Fruit fly (Drosophila melanogaster) whole organism, prepupa: ENCODE results near the gene Cul5.

ENCODE experiments used
- Blimp-1 ChIP-seq: fragments of 200-800 bp; sonication (Bioruptor generic); optimal IDR thresholded peaks from 3 replicates; lab custom pipeline; 2017; ENCODE audit warnings: missing biosample characterization, missing genetic modification characterization, mild to moderate bottlenecking, moderate library complexity, missing genetic modification reagents
- CG11294 ChIP-seq: fragments of 200-800 bp; sonication (Bioruptor generic); IDR thresholded peaks from 2 replicates; pipeline ENCODE4 v1.3.6; 2022; ENCODE audit warnings: missing biosample characterization, missing genetic modification characterization
- CG11762 ChIP-seq: fragments of 200-800 bp; sonication (Bioruptor generic); optimal IDR thresholded peaks from 3 replicates; lab custom pipeline; 2016; ENCODE audit warnings: missing biosample characterization, missing genetic modification characterization; ENCODE audit not compliant: insufficient read depth
- CG11902 ChIP-seq: fragments of 200-800 bp; sonication (Bioruptor generic); optimal IDR thresholded peaks from 3 replicates; lab custom pipeline; 2016; ENCODE audit warnings: missing biosample characterization, missing genetic modification characterization
- CG15336 ChIP-seq: fragments of 200-800 bp; sonication (Bioruptor generic); IDR thresholded peaks from 2 replicates; pipeline ENCODE4 v1.3.6; 2022; ENCODE audit warnings: missing biosample characterization, missing genetic modification characterization
- CG3032 ChIP-seq: fragments of 200-800 bp; optimal IDR thresholded peaks from 2 replicates; lab custom pipeline; 2019; ENCODE audit warnings: missing biosample characterization, mild to moderate bottlenecking, missing genetic modification characterization, moderate library complexity
- CG32006 ChIP-seq: fragments of 200-800 bp; sonication (Bioruptor generic); optimal IDR thresholded peaks from 3 replicates; lab custom pipeline; 2017; ENCODE audit warnings: missing biosample characterization, mild to moderate bottlenecking, missing genetic modification characterization
- CG34406 ChIP-seq: fragments of 200-800 bp; sonication (Bioruptor generic); optimal IDR thresholded peaks from 3 replicates; lab custom pipeline; 2016; ENCODE audit warnings: missing biosample characterization, missing genetic modification characterization
- CG4318 ChIP-seq: fragments of 200-800 bp; sonication (Bioruptor generic); optimal IDR thresholded peaks from 3 replicates; lab custom pipeline; 2017; ENCODE audit warnings: missing biosample characterization, mild to moderate bottlenecking, missing genetic modification characterization
- CG6163 ChIP-seq: fragments of 200-800 bp; sonication (Bioruptor generic); IDR thresholded peaks from 3 replicates; pipeline ENCODE4 v1.3.6; 2022; ENCODE audit warnings: missing biosample characterization, missing genetic modification characterization
- CG6792 ChIP-seq: fragments of 200-800 bp; sonication (Bioruptor generic); optimal IDR thresholded peaks from 3 replicates; lab custom pipeline; 2016; ENCODE audit warnings: missing biosample characterization, missing genetic modification characterization
- CG6808 ChIP-seq: fragments of 200-800 bp; sonication (Bioruptor generic); optimal IDR thresholded peaks from 3 replicates; lab custom pipeline; 2017; ENCODE audit warnings: missing biosample characterization, missing genetic modification characterization, mild to moderate bottlenecking, moderate library complexity, missing genetic modification reagents
- CG6854 ChIP-seq: fragments of 200-800 bp; sonication (Bioruptor generic); optimal IDR thresholded peaks from 2 replicates; lab custom pipeline; 2017; ENCODE audit warnings: missing biosample characterization, mild to moderate bottlenecking, missing genetic modification characterization
- CG7368 ChIP-seq: fragments of 200-800 bp; sonication (Bioruptor generic); optimal IDR thresholded peaks from 3 replicates; lab custom pipeline; 2016; ENCODE audit warnings: missing biosample characterization, missing genetic modification characterization
- CG8119 ChIP-seq: fragments of 200-800 bp; sonication (Bioruptor generic); IDR thresholded peaks from 3 replicates; pipeline ENCODE4 v1.3.6; 2022; ENCODE audit warnings: missing biosample characterization, missing genetic modification characterization
- CG8319 ChIP-seq: fragments of 200-800 bp; sonication (Bioruptor generic); optimal IDR thresholded peaks from 3 replicates; lab custom pipeline; 2016; ENCODE audit warnings: missing biosample characterization, missing genetic modification characterization
- Ets21C ChIP-seq: fragments of 200-800 bp; sonication (Bioruptor generic); optimal IDR thresholded peaks from 3 replicates; lab custom pipeline; 2016; ENCODE audit warnings: missing biosample characterization, missing genetic modification characterization
- Ets96B ChIP-seq: fragments of 200-800 bp; optimal IDR thresholded peaks from 2 replicates; lab custom pipeline; 2019; ENCODE audit warnings: missing biosample characterization, mild to moderate bottlenecking, missing genetic modification characterization, moderate library complexity
- Gug ChIP-seq: fragments of 200-800 bp; sonication (Bioruptor generic); IDR thresholded peaks from 2 replicates; pipeline ENCODE4 v1.3.6; 2022; ENCODE audit warnings: missing biosample characterization, missing genetic modification characterization
- Hr39 ChIP-seq: fragments of 200-800 bp; sonication (Bioruptor generic); optimal IDR thresholded peaks from 2 replicates; lab custom pipeline; 2016; ENCODE audit warnings: missing biosample characterization, missing genetic modification characterization
- Sox102F ChIP-seq: fragments of 200-800 bp; sonication (Bioruptor generic); optimal IDR thresholded peaks from 2 replicates; lab custom pipeline; 2016; ENCODE audit warnings: missing biosample characterization, mild to moderate bottlenecking, missing genetic modification characterization
- achi ChIP-seq: fragments of 200-800 bp; sonication (Bioruptor generic); optimal IDR thresholded peaks from 3 replicates; lab custom pipeline; 2016; ENCODE audit warnings: missing biosample characterization, missing genetic modification characterization
- acj6 ChIP-seq: fragments of 200-800 bp; sonication (Bioruptor generic); optimal IDR thresholded peaks from 3 replicates; lab custom pipeline; 2016; ENCODE audit warnings: missing biosample characterization, missing genetic modification characterization
- dac ChIP-seq: fragments of 200-800 bp; sonication (Bioruptor generic); optimal IDR thresholded peaks from 2 replicates; lab custom pipeline; 2017; ENCODE audit warnings: missing biosample characterization, mild to moderate bottlenecking, missing genetic modification characterization
- eg ChIP-seq: fragments of 200-800 bp; sonication (Bioruptor generic); IDR thresholded peaks from 3 replicates; pipeline ENCODE4 v1.3.6; 2022; ENCODE audit warnings: missing biosample characterization, missing genetic modification characterization
- esn ChIP-seq: fragments of 200-800 bp; sonication (Bioruptor generic); optimal IDR thresholded peaks from 2 replicates; lab custom pipeline; 2016; ENCODE audit warnings: missing biosample characterization, mild to moderate bottlenecking, missing genetic modification characterization, moderate library complexity
- fd59A ChIP-seq: fragments of 200-800 bp; sonication (Bioruptor generic); optimal IDR thresholded peaks from 2 replicates; lab custom pipeline; 2017; ENCODE audit warnings: missing biosample characterization, mild to moderate bottlenecking, missing genetic modification characterization, missing genetic modification reagents
- fd85E ChIP-seq: fragments of 200-800 bp; sonication (Bioruptor generic); optimal IDR thresholded peaks from 3 replicates; lab custom pipeline; 2016; ENCODE audit warnings: missing biosample characterization, missing genetic modification characterization
- fkh ChIP-seq: fragments of 200-800 bp; sonication (Bioruptor generic); optimal IDR thresholded peaks from 3 replicates; lab custom pipeline; 2017; ENCODE audit warnings: missing biosample characterization, mild to moderate bottlenecking, missing genetic modification characterization, moderate library complexity
- lz ChIP-seq: fragments of 200-800 bp; sonication (Bioruptor generic); optimal IDR thresholded peaks from 3 replicates; lab custom pipeline; 2016; ENCODE audit warnings: missing biosample characterization, missing genetic modification characterization
- net ChIP-seq: fragments of 200-800 bp; sonication (Bioruptor generic); optimal IDR thresholded peaks from 3 replicates; lab custom pipeline; 2016; ENCODE audit warnings: missing biosample characterization, missing genetic modification characterization
- salr ChIP-seq, 2 experiments: fragments of 200-800 bp; sonication (Bioruptor generic); optimal IDR thresholded peaks; 3 replicates each; lab custom pipeline; 2016 to 2018; ENCODE audit warnings: missing biosample characterization in 2 of 2, missing genetic modification characterization in 2 of 2, mild to moderate bottlenecking in 1 of 2
- ss ChIP-seq, 2 experiments: fragments of 200-800 bp; sonication (Bioruptor generic); optimal IDR thresholded peaks; 2 replicates in 1 of 2; 3 replicates in 1 of 2; lab custom pipeline; 2017 to 2018; ENCODE audit warnings: mild to moderate bottlenecking in 2 of 2, missing biosample characterization in 2 of 2, missing genetic modification characterization in 2 of 2, moderate library complexity in 1 of 2

The Cul5 gene

DNA sequence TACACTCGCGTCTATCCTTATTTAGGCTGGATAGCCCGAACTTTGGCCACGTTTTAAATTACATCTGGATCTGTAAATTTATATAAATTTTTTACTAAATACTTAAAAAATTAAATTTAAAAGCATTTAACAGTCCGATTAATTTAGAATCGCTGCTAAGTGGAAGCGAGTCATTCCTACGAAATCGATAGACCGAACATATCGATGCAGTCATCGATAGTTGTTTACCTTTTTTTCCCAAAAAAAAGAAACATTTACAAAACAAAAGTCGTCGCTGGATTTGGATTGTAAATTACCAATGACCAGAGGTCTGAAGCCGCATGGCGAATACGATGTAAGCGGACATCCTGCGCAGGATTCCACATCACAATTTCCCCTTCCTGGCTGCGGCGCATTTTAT, 7.1 kb downstream of the Cul5 start, which contains the start of gene Sirt7 (continued):
- no peak for TF ChIP-seq salr (GFP tag; optimal IDR thresholded peaks at IDR 0.05; lab: Kevin White, UChicago)
- TF ChIP-seq ss (GFP tag; optimal IDR thresholded peaks at IDR 0.05; lab: Kevin White, UChicago): peak in 1 of 2 experiments; percentile 76
- no peak for TF ChIP-seq CG11294 (GFP tag; lab: Robert Waterston, UW)
- no peak for TF ChIP-seq CG32006
- TF ChIP-seq CG34406: no peak
- TF ChIP-seq fd85E (GFP tag; lab: Kevin White, UChicago): no peak
- TF ChIP-seq CG6792 (GFP tag; lab: Kevin White, UChicago): no peak
- TF ChIP-seq CG6854 (GFP tag; lab: Kevin White, UChicago): peak; percentile 41
- TF ChIP-seq net (GFP tag; lab: Kevin White, UChicago): peak; percentile 66
- peak; percentile 72 for TF ChIP-seq dac (GFP tag; lab: Kevin White, UChicago)
- no peak for TF ChIP-seq CG4318 (GFP tag; lab: Kevin White, UChicago)
- TF ChIP-seq CG15336: peak; percentile 75
- no peak for TF ChIP-seq Sox102F (GFP tag; lab: Kevin White, UChicago)
- TF ChIP-seq Blimp-1 (GFP tag; lab: Kevin White, UChicago): no peak
- TF ChIP-seq Ets21C (GFP tag; lab: Kevin White, UChicago): no peak

- TF ChIP-seq CG8319 (GFP tag; lab: Kevin White, UChicago): no peak
- no peak for TF ChIP-seq Hr39 (GFP tag; lab: Kevin White, UChicago)
These were observed 8.7 kb downstream of the Cul5 start, which contains the start of gene CG11843 for dm6 chr3R:29054047-29054446. Gene CG11843, plus strand, starts transcription at chr3R:29054347.

dm6 chr3R:29052380-29052779, 10.4 kb downstream of the Cul5 start, which contains the start of gene CG11842:
Gene CG11842, plus strand, starts transcription at chr3R:29052680.
- TF ChIP-seq fkh: peak; percentile 40
- no peak for TF ChIP-seq CG8119 (GFP tag; lab: Robert Waterston, UW)

- TF ChIP-seq CG6808 (GFP tag; lab: Kevin White, UChicago) (no peak), achi (GFP tag; lab: Kevin White, UChicago) (no peak), Gug (no peak)
These were observed 12.0 kb downstream of the Cul5 start, which contains the start of gene CG11841 for dm6 chr3R:29050756-29051155. Gene CG11841, plus strand, starts transcription at chr3R:29051056.

- TF ChIP-seq fkh (peak; percentile 74), achi (GFP tag; lab: Kevin White, UChicago) (no peak)
These were observed 13.6 kb downstream of the Cul5 start, which contains the start of gene CG11837 for dm6 chr3R:29049055-29049722. Gene CG11837, plus strand, starts transcription at chr3R:29049493.

DNA sequence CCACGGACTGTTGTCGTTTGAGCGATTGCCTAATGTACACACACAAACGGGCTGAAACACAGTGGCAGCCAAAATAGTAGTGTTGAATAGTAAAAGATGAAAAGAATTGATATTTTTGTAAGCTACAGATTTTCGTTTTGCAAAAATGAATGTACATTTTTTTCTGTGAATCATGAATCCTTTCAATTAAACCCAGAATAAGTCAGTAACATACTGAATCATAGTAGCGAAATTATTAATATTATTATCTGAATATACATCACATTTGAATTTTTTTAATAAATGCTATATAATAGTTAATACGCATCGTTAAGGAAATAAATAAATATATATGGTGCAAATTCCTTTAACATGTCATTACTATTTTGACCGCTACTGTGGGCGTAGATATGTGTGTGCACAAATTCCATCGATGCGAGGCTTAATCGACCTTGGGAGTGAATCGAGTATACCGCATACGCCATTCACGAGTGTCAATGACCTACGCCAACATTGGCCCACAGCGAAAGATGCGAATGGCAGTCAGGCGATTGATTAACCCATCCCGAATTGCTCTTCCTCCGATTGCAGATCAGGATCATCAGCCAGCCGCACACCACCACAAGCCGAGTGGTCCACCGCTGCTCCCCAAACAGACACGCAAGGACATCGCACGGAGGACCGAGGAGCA, 22.1 kb downstream of the Cul5 start:
- TF ChIP-seq CG6163: 0 out of 3 replicates have a peak, but pooled peaks have one; percentile 48
- TF ChIP-seq Gug: no peak; the same call in 1 of the 2 replicates
- peak; percentile 20 for TF ChIP-seq CG7368 (GFP tag; lab: Kevin White, UChicago)
- TF ChIP-seq CG11294 (GFP tag; lab: Robert Waterston, UW): 0 out of 2 replicates have a peak, but pooled peaks have one; percentile 17
- peak; percentile 17 for TF ChIP-seq CG11902
- TF ChIP-seq eg (GFP tag; lab: Robert Waterston, UW): peak; percentile 60; the same call in 1 of the 3 replicates
- TF ChIP-seq CG8119 (GFP tag; lab: Robert Waterston, UW): peak; percentile 66; the same call in 2 of the 3 replicates
- TF ChIP-seq dac (GFP tag; lab: Kevin White, UChicago): no peak
- TF ChIP-seq CG15336: peak; percentile 75
- peak; percentile 45 for TF ChIP-seq esn (GFP tag; lab: Kevin White, UChicago)
- no peak for TF ChIP-seq CG6808 (GFP tag; lab: Kevin White, UChicago)
- no peak for TF ChIP-seq CG34406
- peak; percentile 61 for TF ChIP-seq Ets96B
- peak; percentile 27 for TF ChIP-seq fd59A (GFP tag; lab: Kevin White, UChicago)
- TF ChIP-seq acj6: no peak
- peak; percentile 11 for TF ChIP-seq lz (GFP tag; lab: Kevin White, UChicago)
- peak; percentile 50 for TF ChIP-seq CG3032 (tag; lab: Kevin White, UChicago)
- TF ChIP-seq CG11762 (GFP tag; lab: Kevin White, UChicago): peak; percentile 30
